Worm (Caenorhabditis elegans): ENCODE measurements around the gene nuaf-1.

nuaf-1 gene

ce11 chrV:13593083-13593482 is 24.7 kb upstream of the nuaf-1 start, which contains the start of gene F53F4.4:
F53F4.4 (plus strand) TSS chrV:13593383.
- TF ChIP-seq egl-43 (GFP tag; IDR thresholded peaks at IDR 0.05) (peak; percentile 25; the same call in 1 of the 2 replicates), daf-8 (GFP tag; IDR thresholded peaks at IDR 0.05) (no peak), attf-4 (tag; optimal IDR thresholded peaks at IDR 0.05) (no peak), aly-2 (tag; optimal IDR thresholded peaks at IDR 0.05) (no peak), zag-1 (tag; optimal IDR thresholded peaks at IDR 0.05) (no peak), nhr-102 (tag; optimal IDR thresholded peaks at IDR 0.05) (no peak), mes-2 (tag; optimal IDR thresholded peaks at IDR 0.05; ENCODE audit: poor library complexity, severe bottlenecking) (no peak), lin-13 (GFP tag; optimal IDR thresholded peaks at IDR 0.05) (no peak), ceh-32 (tag; optimal IDR thresholded peaks at IDR 0.05; ENCODE audit: poor library complexity) (no peak), hlh-30 (tag; optimal IDR thresholded peaks at IDR 0.05; ENCODE audit: insufficient read depth) (no peak), nhr-77 (tag; optimal IDR thresholded peaks at IDR 0.05) (no peak), ZK546.5 (tag; optimal IDR thresholded peaks at IDR 0.05) (no peak), unc-62 (GFP tag; optimal IDR thresholded peaks at IDR 0.05 in 1 of 2) (peak in 1 of 2 experiments; percentile 32), unc-62 (tag; optimal IDR thresholded peaks at IDR 0.05) (no peak), daf-16 (GFP tag; optimal IDR thresholded peaks at IDR 0.05) (no peak), daf-16 (tag; optimal IDR thresholded peaks at IDR 0.05) (no peak), dmd-8 (GFP tag; IDR thresholded peaks at IDR 0.05) (no peak), hif-1 (tag; optimal IDR thresholded peaks at IDR 0.05) (no peak), lin-38 (GFP tag; IDR thresholded peaks at IDR 0.05) (peak; percentile 41), F44E2.7 (GFP tag; IDR thresholded peaks at IDR 0.05) (no peak), Y75B8A.6 (GFP tag; IDR thresholded peaks at IDR 0.05) (no peak), lin-1 (GFP tag; IDR thresholded peaks at IDR 0.05) (no peak), nhr-237 (tag; optimal IDR thresholded peaks at IDR 0.05) (no peak), nhr-28 (tag; optimal IDR thresholded peaks at IDR 0.05) (no peak), F49E8.2 (tag; optimal IDR thresholded peaks at IDR 0.05; ENCODE audit: borderline replicate concordance) (no peak), skn-1 (tag; optimal IDR thresholded peaks at IDR 0.05) (no peak), F10B5.3 (tag; optimal IDR thresholded peaks at IDR 0.05) (no peak), tra-1 (GFP tag; IDR thresholded peaks at IDR 0.05) (no peak), spr-3 (GFP tag; optimal IDR thresholded peaks at IDR 0.05) (no peak), dmd-9 (GFP tag; IDR thresholded peaks at IDR 0.05) (no peak), nhr-11 (tag; optimal IDR thresholded peaks at IDR 0.05) (no peak), aha-1 (tag) (peak; percentile 37), ztf-11 (tag; optimal IDR thresholded peaks at IDR 0.05) (no peak)

- TF ChIP-seq arid-1 (GFP tag; conservative IDR thresholded peaks at IDR 0.05) (no peak), lin-38 (GFP tag; IDR thresholded peaks at IDR 0.05) (peak; percentile 93), ZK546.5 (tag; optimal IDR thresholded peaks at IDR 0.05) (no peak), nhr-6 (tag; optimal IDR thresholded peaks at IDR 0.05) (no peak), unc-62 (GFP tag; optimal IDR thresholded peaks at IDR 0.05 in 1 of 2) (peak in 1 of 2 experiments; percentile 53), unc-62 (tag; optimal IDR thresholded peaks at IDR 0.05) (no peak), nhr-28 (tag; optimal IDR thresholded peaks at IDR 0.05) (no peak), T20F7.1 (GFP tag; optimal IDR thresholded peaks at IDR 0.05) (peak; percentile 46), mes-2 (tag; optimal IDR thresholded peaks at IDR 0.05; ENCODE audit: poor library complexity, severe bottlenecking) (peak; percentile 82), dpl-1 (GFP tag; optimal IDR thresholded peaks at IDR 0.05) (peak; percentile 56)
These were observed 23.2 kb upstream of the nuaf-1 start, which contains the start of gene tbcb-1 for ce11 chrV:13591504-13592174. tbcb-1 (plus strand) TSS chrV:13592124.

- TF ChIP-seq hlh-11 (tag; optimal IDR thresholded peaks at IDR 0.05) (no peak), mes-2 (tag; optimal IDR thresholded peaks at IDR 0.05; ENCODE audit: poor library complexity, severe bottlenecking) (no peak), madf-5 (GFP tag; IDR thresholded peaks at IDR 0.05) (no peak), zip-2 (tag; optimal IDR thresholded peaks at IDR 0.05) (no peak), zip-11 (GFP tag; IDR thresholded peaks at IDR 0.05) (no peak), ctbp-1 (GFP tag; IDR thresholded peaks at IDR 0.05) (no peak), fkh-10 (GFP tag; optimal IDR thresholded peaks at IDR 0.05) (no peak), php-3 (GFP tag; IDR thresholded peaks at IDR 0.05) (no peak), ztf-11 (tag; optimal IDR thresholded peaks at IDR 0.05) (no peak), cey-2 (tag; optimal IDR thresholded peaks at IDR 0.05; ENCODE audit: borderline replicate concordance, insufficient read depth) (no peak), nhr-6 (tag; optimal IDR thresholded peaks at IDR 0.05) (no peak), ceh-20 (GFP tag; IDR thresholded peaks at IDR 0.05) (no peak), pqm-1 (tag; optimal IDR thresholded peaks at IDR 0.05) (no peak), hlh-30 (tag; optimal IDR thresholded peaks at IDR 0.05; ENCODE audit: insufficient read depth) (no peak), madf-9 (GFP tag; conservative IDR thresholded peaks at IDR 0.05) (no peak)
These were observed 21.2 kb upstream of the nuaf-1 start, which contains the start of the genes F53F4.2 and F53F4.18 for ce11 chrV:13589494-13590176. F53F4.2 (minus strand) TSS chrV:13589594. F53F4.18 (plus strand) TSS chrV:13590126.

All from whole organism, L4 larva.